Worm (Caenorhabditis elegans) whole organism, L4/young adult: Measurements from ENCODE around the gene K08D8.2.

Experiments used
- W03F9.2 ChIP-seq: fragments of 150-350 bp; optimal IDR thresholded peaks from 2 replicates; lab custom pipeline; 2014; ENCODE audit warnings: missing biosample characterization, missing genetic modification characterization
- dao-5 ChIP-seq: sonication (generic microtip); optimal IDR thresholded peaks from 2 replicates; lab custom pipeline; 2016; ENCODE audit warnings: missing genotype, missing genetic modification characterization, moderate library complexity, missing compliant biosample characterization
- him-1 ChIP-seq: sonication (generic microtip); optimal IDR thresholded peaks from 2 replicates; lab custom pipeline; 2016; ENCODE audit warnings: missing genotype, missing genetic modification reagents, missing genetic modification characterization, missing compliant biosample characterization

DNA sequence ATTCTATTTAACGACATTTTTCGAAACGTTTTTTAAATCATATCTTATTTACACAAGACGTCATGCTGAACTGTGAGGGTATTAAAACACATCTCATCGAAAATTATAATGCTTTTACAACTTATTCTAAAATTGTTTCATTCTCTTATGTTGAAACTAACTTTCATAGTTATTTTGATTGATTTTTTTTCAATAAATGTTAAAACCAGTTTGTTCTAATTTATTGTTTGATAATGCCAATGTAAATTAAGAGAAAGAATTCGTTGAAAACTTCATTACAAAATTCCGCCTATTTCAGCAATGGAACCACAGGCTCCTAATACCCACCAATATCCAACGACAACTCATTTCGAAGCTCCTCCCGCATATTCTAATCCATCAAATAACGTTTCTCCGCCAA, 7.9 kb upstream of the K08D8.2 start, which contains the start of gene K08D8.11:
- TF ChIP-seq W03F9.2 = no peak
- no peak for TF ChIP-seq him-1 (tag; lab: Kevin White, UChicago)
- no peak for TF ChIP-seq dao-5 (tag; lab: Kevin White, UChicago)
